Fruit fly (Drosophila melanogaster): ENCODE results near the gene Archease.

Archease gene

dm6 chr3R:21660054-21660453 is 2.7 kb downstream of the Archease start:
- TF ChIP-seq CG13204 (GFP tag; optimal IDR thresholded peaks at IDR 0.05) (peak; percentile 5), rn (GFP tag; IDR thresholded peaks at IDR 0.05) (no peak)

DNA sequence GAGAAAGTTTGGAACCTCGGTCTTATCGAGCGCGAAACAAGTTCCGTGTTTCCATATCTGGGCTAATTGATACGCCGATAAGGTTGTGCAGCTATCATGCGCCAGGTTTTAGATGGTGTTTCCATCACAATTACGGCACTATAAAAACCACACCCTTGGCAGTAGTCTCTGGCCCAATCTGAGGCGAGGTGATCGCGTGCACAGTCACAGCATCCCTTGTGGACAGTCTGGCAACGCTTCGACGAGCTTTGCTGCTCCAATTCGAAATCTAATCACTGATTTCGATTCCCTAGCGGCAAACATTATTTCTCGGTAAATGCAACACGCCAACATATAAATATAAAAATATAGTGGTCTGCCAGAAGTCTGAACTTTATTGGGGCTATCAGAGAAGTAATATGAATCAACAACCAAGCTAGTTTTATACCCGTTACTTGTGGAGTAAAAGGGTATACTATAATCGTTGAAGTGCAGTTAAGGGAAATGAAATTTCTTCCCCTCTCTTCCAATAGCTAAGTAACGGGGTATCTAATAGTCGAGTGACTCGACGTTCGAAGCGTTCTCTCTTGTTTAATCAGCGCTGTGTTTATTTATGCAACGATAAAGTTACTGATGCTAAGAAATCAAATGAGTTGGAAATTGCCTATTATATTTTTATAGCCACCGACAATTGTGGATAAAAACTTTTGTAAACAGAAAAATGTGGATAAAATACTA is 3.9 kb downstream of the Archease start:
- TF ChIP-seq CG4496 (GFP tag; IDR thresholded peaks at IDR 0.05): no peak
- TF ChIP-seq EcR (GFP tag; optimal IDR thresholded peaks at IDR 0.05): peak; percentile 45

- TF ChIP-seq Pif1B (GFP tag; optimal IDR thresholded peaks at IDR 0.05) (no peak), D1 (tag; optimal IDR thresholded peaks at IDR 0.05) (no peak), EcR (GFP tag; optimal IDR thresholded peaks at IDR 0.05) (peak; percentile 83), CG10348 (GFP tag; IDR thresholded peaks at IDR 0.05) (no peak), CG14655 (GFP tag; optimal IDR thresholded peaks at IDR 0.05) (no peak), CG9948 (tag; optimal IDR thresholded peaks at IDR 0.05) (no peak), CG8301 (tag; optimal IDR thresholded peaks at IDR 0.05) (no peak), CG32121 (GFP tag; IDR thresholded peaks at IDR 0.05) (no peak), CG13204 (GFP tag; optimal IDR thresholded peaks at IDR 0.05) (peak; percentile 18), Pif1A (GFP tag; optimal IDR thresholded peaks at IDR 0.05) (no peak), CG12605 (GFP tag; IDR thresholded peaks at IDR 0.05) (no peak), gl (tag; optimal IDR thresholded peaks at IDR 0.05) (no peak)
Observed at dm6 chr3R:21658281-21658680, 4.5 kb downstream of the Archease start.

DNA sequence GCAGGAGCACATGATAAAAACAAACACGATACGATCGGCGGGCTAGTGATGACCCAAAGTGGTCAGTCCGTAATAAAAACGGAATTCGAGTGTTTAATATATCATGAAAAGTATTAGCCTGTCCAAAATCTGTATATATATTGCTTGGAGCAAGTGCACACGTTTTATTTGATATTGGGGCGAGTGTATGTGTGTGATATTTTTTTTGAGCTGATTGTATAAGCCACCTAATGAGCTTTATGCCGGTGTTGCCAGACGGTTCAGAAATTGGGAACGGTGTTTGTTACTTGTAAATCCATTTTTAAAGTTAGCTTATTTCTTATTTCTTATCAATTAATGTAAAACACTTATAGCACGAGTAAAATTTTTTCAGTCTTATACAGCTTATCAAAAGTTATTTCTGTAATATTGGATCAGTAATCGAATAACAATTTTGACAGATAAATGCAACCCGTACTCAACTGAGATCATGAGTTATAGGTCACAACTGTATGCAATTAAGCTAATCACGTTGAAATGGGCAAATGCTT is 5.2 kb downstream of the Archease start:
- TF ChIP-seq fd96Ca (GFP tag; IDR thresholded peaks at IDR 0.05) (no peak; the same call in 2 of the 3 replicates), Snoo (tag; optimal IDR thresholded peaks at IDR 0.05) (no peak), Pif1B (GFP tag; optimal IDR thresholded peaks at IDR 0.05) (no peak), CG32121 (GFP tag; IDR thresholded peaks at IDR 0.05) (no peak)

dm6 chr3R:21656492-21657484 is 6.0 kb downstream of the Archease start:
- TF ChIP-seq CG13204 (GFP tag; optimal IDR thresholded peaks at IDR 0.05) (peak; percentile 48), CG8301 (tag; optimal IDR thresholded peaks at IDR 0.05) (peak; percentile 56), CG9948 (tag; optimal IDR thresholded peaks at IDR 0.05) (peak; percentile 66), CG32121 (GFP tag; IDR thresholded peaks at IDR 0.05) (peak; percentile 33; the same call in 1 of the 2 replicates), CG12605 (GFP tag; IDR thresholded peaks at IDR 0.05) (peak; percentile 40; the same call in 1 of the 2 replicates), CG8159 (tag; optimal IDR thresholded peaks at IDR 0.05) (peak; percentile 79), Pif1A (GFP tag; optimal IDR thresholded peaks at IDR 0.05) (peak; percentile 24), CG15710 (tag; optimal IDR thresholded peaks at IDR 0.05) (peak; percentile 52), rn (GFP tag; IDR thresholded peaks at IDR 0.05) (peak; percentile 17; the same call in 1 of the 2 replicates), CG4496 (GFP tag; IDR thresholded peaks at IDR 0.05) (peak; percentile 58; the same call in 2 of the 3 replicates), Snoo (tag; optimal IDR thresholded peaks at IDR 0.05) (peak; percentile 57), CG34367 (tag; optimal IDR thresholded peaks at IDR 0.05) (peak; percentile 34), fd96Ca (GFP tag; IDR thresholded peaks at IDR 0.05) (peak; percentile 46; the same call in 2 of the 3 replicates), EcR (GFP tag; optimal IDR thresholded peaks at IDR 0.05) (peak; percentile 34), CG14655 (GFP tag; optimal IDR thresholded peaks at IDR 0.05) (peak; percentile 77), gl (tag; optimal IDR thresholded peaks at IDR 0.05) (peak; percentile 44), Ets98B (GFP tag; IDR thresholded peaks at IDR 0.05) (peak; percentile 40; the same call in 1 of the 2 replicates), Pif1B (GFP tag; optimal IDR thresholded peaks at IDR 0.05) (peak; percentile 61), CG10348 (GFP tag; IDR thresholded peaks at IDR 0.05) (no peak), CG17806 (tag; optimal IDR thresholded peaks at IDR 0.05) (peak; percentile 56), D1 (tag; optimal IDR thresholded peaks at IDR 0.05) (peak; percentile 37)

- TF ChIP-seq CG32121 (GFP tag; IDR thresholded peaks at IDR 0.05): peak; percentile 24; the same call in 1 of the 2 replicates
- TF ChIP-seq CG17806 (tag; optimal IDR thresholded peaks at IDR 0.05): peak; percentile 6
- TF ChIP-seq CG34367 (tag; optimal IDR thresholded peaks at IDR 0.05): no peak
Observed at dm6 chr3R:21655384-21655783, 7.4 kb downstream of the Archease start.

Data from whole organism, pupa.